Fruit fly (Drosophila melanogaster): Measurements from ENCODE around the gene CG6511.

DNA sequence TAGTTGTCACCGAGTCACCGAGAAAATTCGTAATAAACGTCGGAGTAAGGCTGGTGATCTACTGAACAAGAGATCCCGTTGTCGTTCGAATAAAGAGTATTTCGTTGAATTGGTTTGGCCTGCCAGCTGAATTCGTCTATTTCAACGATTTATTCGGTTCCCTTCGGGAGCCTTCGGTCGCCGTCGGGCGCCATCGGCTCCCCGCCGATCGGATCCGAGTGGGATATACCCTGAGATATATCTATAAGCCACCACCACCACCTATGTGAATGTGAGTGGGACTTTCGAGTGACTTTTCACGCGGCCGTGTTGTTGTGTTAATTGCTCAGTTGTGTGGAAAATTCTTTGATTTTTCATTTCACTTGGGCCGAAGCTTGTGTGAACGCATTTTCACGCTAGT lies 24.1 kb downstream of the CG6511 start, which contains the start of gene Prm:
- TF ChIP-seq CG34406 (GFP tag; optimal IDR thresholded peaks at IDR 0.05) (no peak), eg (GFP tag; IDR thresholded peaks at IDR 0.05) (no peak), Sox15 (GFP tag; optimal IDR thresholded peaks at IDR 0.05) (no peak), Gug (GFP tag; IDR thresholded peaks at IDR 0.05) (no peak), CG11902 (GFP tag; optimal IDR thresholded peaks at IDR 0.05) (no peak), dac (GFP tag; optimal IDR thresholded peaks at IDR 0.05) (no peak), Blimp-1 (GFP tag; optimal IDR thresholded peaks at IDR 0.05) (no peak), Met (GFP tag; optimal IDR thresholded peaks at IDR 0.05) (no peak), acj6 (GFP tag; optimal IDR thresholded peaks at IDR 0.05) (no peak), CG10669 (GFP tag; optimal IDR thresholded peaks at IDR 0.05) (no peak)
